Fruit fly (Drosophila melanogaster) whole organism, prepupa: ENCODE measurements around the gene CG43445.

ENCODE experiments used
- CG31627 ChIP-seq: fragments of 200-800 bp; sonication (Bioruptor generic); optimal IDR thresholded peaks from 3 replicates; lab custom pipeline; 2016; ENCODE audit warnings: missing biosample characterization, missing genetic modification characterization
- CG6163 ChIP-seq: fragments of 200-800 bp; sonication (Bioruptor generic); IDR thresholded peaks from 3 replicates; pipeline ENCODE4 v1.3.6; 2022; ENCODE audit warnings: missing biosample characterization, missing genetic modification characterization
- Eip78C ChIP-seq: fragments of 200-800 bp; sonication (Bioruptor generic); peaks from one replicate; lab custom pipeline; 2016; ENCODE audit warnings: missing biosample characterization, missing genetic modification characterization
- Lpt ChIP-seq: fragments of 200-800 bp; sonication (Bioruptor generic); optimal IDR thresholded peaks from 3 replicates; lab custom pipeline; 2016; ENCODE audit warnings: missing biosample characterization, missing genetic modification characterization
- Sox14 ChIP-seq: fragments of 200-800 bp; sonication (Bioruptor generic); optimal IDR thresholded peaks from 3 replicates; lab custom pipeline; 2016; ENCODE audit warnings: missing biosample characterization, missing genetic modification characterization
- achi ChIP-seq: fragments of 200-800 bp; sonication (Bioruptor generic); optimal IDR thresholded peaks from 3 replicates; lab custom pipeline; 2016; ENCODE audit warnings: missing biosample characterization, missing genetic modification characterization
- acj6 ChIP-seq: fragments of 200-800 bp; sonication (Bioruptor generic); optimal IDR thresholded peaks from 3 replicates; lab custom pipeline; 2016; ENCODE audit warnings: missing biosample characterization, missing genetic modification characterization
- eg ChIP-seq: fragments of 200-800 bp; sonication (Bioruptor generic); IDR thresholded peaks from 3 replicates; pipeline ENCODE4 v1.3.6; 2022; ENCODE audit warnings: missing biosample characterization, missing genetic modification characterization
- fd85E ChIP-seq: fragments of 200-800 bp; sonication (Bioruptor generic); optimal IDR thresholded peaks from 3 replicates; lab custom pipeline; 2016; ENCODE audit warnings: missing biosample characterization, missing genetic modification characterization
- salr ChIP-seq, 2 experiments: fragments of 200-800 bp; sonication (Bioruptor generic); optimal IDR thresholded peaks; 3 replicates each; lab custom pipeline; 2016 to 2018; ENCODE audit warnings: missing biosample characterization in 2 of 2, missing genetic modification characterization in 2 of 2, mild to moderate bottlenecking in 1 of 2

dm6 chr3R:17917871-17918499 lies 6.8 kb downstream of the CG43445 start:
- TF ChIP-seq acj6 = no peak
- TF ChIP-seq achi (GFP tag; lab: Kevin White, UChicago) = no peak
- no peak for TF ChIP-seq eg
- no peak for TF ChIP-seq CG31627
- TF ChIP-seq Eip78C = no peak
- no peak for TF ChIP-seq Sox14 (GFP tag; lab: Kevin White, UChicago)
- no peak for TF ChIP-seq salr (GFP tag; optimal IDR thresholded peaks at IDR 0.05; lab: Kevin White, UChicago)
- TF ChIP-seq fd85E (GFP tag; lab: Kevin White, UChicago) = no peak
- no peak for TF ChIP-seq CG6163 (GFP tag; lab: Robert Waterston, UW)
- no peak for TF ChIP-seq Lpt
